Fruit fly (Drosophila melanogaster): Measurements from ENCODE around the gene CG3225.

- TF ChIP-seq h (GFP tag; optimal IDR thresholded peaks at IDR 0.05) = no peak
- no peak for TF ChIP-seq jim (GFP tag; optimal IDR thresholded peaks at IDR 0.05)
- TF ChIP-seq Jra (GFP tag; optimal IDR thresholded peaks at IDR 0.05) = no peak
- TF ChIP-seq br (GFP tag; optimal IDR thresholded peaks at IDR 0.05) = no peak
- TF ChIP-seq Hr78 (GFP tag; optimal IDR thresholded peaks at IDR 0.05) = no peak
- TF ChIP-seq psq (GFP tag; optimal IDR thresholded peaks at IDR 0.05) = no peak
- no peak for TF ChIP-seq Dif (GFP tag; optimal IDR thresholded peaks at IDR 0.05; ENCODE audit: partially characterized antibody)
- no peak for TF ChIP-seq Dfd (GFP tag; optimal IDR thresholded peaks at IDR 0.05)
These were observed 38.1 kb upstream of the CG3225 start for dm6 chr2L:4856118-4856517.

Measured in whole organism, wandering third instar larva.